Fruit fly (Drosophila melanogaster): ENCODE measurements around the gene CG16775.

- TF ChIP-seq CG15336 (GFP tag; IDR thresholded peaks at IDR 0.05) (no peak), Hr39 (GFP tag; optimal IDR thresholded peaks at IDR 0.05) (no peak), OdsH (GFP tag; optimal IDR thresholded peaks at IDR 0.05) (no peak), pdm3 (GFP tag; optimal IDR thresholded peaks at IDR 0.05) (no peak), dsx (GFP tag; optimal IDR thresholded peaks at IDR 0.05; ENCODE audit: poor library complexity, severe bottlenecking) (no peak), CG16779 (tag; optimal IDR thresholded peaks at IDR 0.05) (no peak), CG31627 (GFP tag; optimal IDR thresholded peaks at IDR 0.05) (no peak)
Observed at dm6 chr3L:17884276-17884675, 2.2 kb downstream of the CG16775 start, which contains the start of gene CG5506.

Measured in whole organism, prepupa.